Worm (Caenorhabditis elegans): ENCODE data around the gene ssu-2.

DNA sequence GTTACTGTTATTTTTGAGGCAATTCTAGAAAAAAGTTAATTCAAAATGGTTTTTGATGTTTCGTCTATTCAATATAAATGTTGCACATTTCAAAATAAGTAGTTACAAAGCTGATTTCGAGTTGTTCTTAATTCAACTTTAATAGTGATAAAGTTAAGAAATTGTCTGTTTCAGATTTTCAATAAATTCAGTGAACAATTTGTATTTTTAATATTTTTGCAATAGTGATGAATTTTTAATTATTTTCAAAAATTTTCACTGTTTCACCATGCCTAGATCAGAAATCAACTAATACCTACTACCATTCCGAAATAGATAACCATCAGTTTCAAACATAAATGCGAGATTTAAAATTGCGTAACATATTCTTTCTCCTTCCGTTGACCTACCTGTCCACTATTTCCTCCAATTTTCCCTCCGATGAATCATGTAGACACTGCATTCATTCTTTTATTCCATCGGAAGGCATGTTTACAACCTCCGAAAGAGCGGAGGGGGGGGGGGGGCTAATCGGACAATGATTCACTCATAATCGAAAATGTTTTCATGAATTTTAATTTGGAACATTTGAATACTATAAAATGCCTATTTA is 29.1 kb downstream of the ssu-2 start:
- TF ChIP-seq F13H6.1 (tag; optimal IDR thresholded peaks at IDR 0.05) (no peak), sdc-2 (tag; optimal IDR thresholded peaks at IDR 0.05) (no peak), fkh-6 (tag; optimal IDR thresholded peaks at IDR 0.05) (no peak), dve-1 (tag; optimal IDR thresholded peaks at IDR 0.05) (no peak), ets-4 (tag; optimal IDR thresholded peaks at IDR 0.05) (no peak), C08G9.2 (tag; optimal IDR thresholded peaks at IDR 0.05) (no peak), ama-1 (optimal IDR thresholded peaks at IDR 0.05) (no peak), K09A11.1 (tag; optimal IDR thresholded peaks at IDR 0.05; ENCODE audit: insufficient read depth) (no peak), elt-2 (tag; optimal IDR thresholded peaks at IDR 0.05) (no peak), ttx-3 (tag; optimal IDR thresholded peaks at IDR 0.05) (no peak), fkh-10 (GFP tag; optimal IDR thresholded peaks at IDR 0.05) (no peak), nfya-1 (tag; optimal IDR thresholded peaks at IDR 0.05) (no peak), ceh-14 (tag; optimal IDR thresholded peaks at IDR 0.05) (no peak)
